Worm (Caenorhabditis elegans): ENCODE results near the gene cnnm-2.

DNA sequence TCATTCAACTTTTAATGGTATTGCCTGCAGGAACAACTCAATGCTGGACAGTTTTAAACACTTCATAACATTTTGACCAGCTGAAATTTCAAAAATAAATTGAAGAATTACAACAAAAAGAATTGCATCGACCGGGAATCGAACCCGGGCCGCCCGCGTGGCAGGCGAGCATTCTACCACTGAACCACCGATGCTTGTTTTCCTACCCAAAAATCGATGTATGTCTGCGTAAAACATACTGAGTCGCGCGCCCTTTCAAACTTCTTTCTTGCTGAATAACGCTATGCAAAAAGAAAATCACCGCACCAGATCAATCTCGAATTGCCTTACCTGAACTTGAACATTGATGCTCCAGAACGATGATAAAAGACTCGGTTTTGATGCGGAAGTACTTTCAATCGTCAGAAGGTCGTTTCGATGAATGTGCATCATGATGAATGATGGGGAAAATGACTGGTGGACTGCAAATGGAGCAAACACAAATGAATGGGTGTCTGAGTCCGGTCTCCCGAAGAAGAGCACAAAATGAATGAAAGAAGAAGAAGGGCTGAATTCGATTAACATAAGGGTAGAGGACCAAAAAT is 15.1 kb upstream of the cnnm-2 start, which contains the start of gene R04E5.7:
- TF ChIP-seq pes-1 (GFP tag; IDR thresholded peaks at IDR 0.05) = peak; percentile 72
- TF ChIP-seq flt-1 (GFP tag; IDR thresholded peaks at IDR 0.05) = no peak
- TF ChIP-seq ama-1 (optimal IDR thresholded peaks at IDR 0.05) = no peak
- 0 out of 2 replicates have a peak, but pooled peaks have one; percentile 27 for TF ChIP-seq sea-1 (GFP tag; conservative IDR thresholded peaks at IDR 0.05)
- no peak for TF ChIP-seq hmbx-1 (tag; optimal IDR thresholded peaks at IDR 0.05)
- TF ChIP-seq tbx-37 (GFP tag; conservative IDR thresholded peaks at IDR 0.05) = no peak
- no peak for TF ChIP-seq F13C5.2 (tag; optimal IDR thresholded peaks at IDR 0.05)
- TF ChIP-seq hnd-1 (tag; optimal IDR thresholded peaks at IDR 0.05) = no peak
- TF ChIP-seq ceh-13 (GFP tag; optimal IDR thresholded peaks at IDR 0.05) = no peak
- no peak for TF ChIP-seq tra-4 (tag; optimal IDR thresholded peaks at IDR 0.05)
- TF ChIP-seq ceh-36 (tag; optimal IDR thresholded peaks at IDR 0.05) = no peak
- TF ChIP-seq tbx-11 (GFP tag; IDR thresholded peaks at IDR 0.05) = no peak
- no peak for TF ChIP-seq ets-7 (tag; optimal IDR thresholded peaks at IDR 0.05)

All from whole organism, early embryonic.